Fruit fly (Drosophila melanogaster) whole organism, pupa: ENCODE results near the gene Cad86C.

Experiments
- CG10348 ChIP-seq: fragments of 200-800 bp; sonication (Bioruptor generic); IDR thresholded peaks from 2 replicates; pipeline ENCODE4 v1.3.6; 2022; ENCODE audit warnings: missing biosample characterization, missing genetic modification characterization
- CG12605 ChIP-seq: fragments of 200-800 bp; sonication (Bioruptor generic); IDR thresholded peaks from 2 replicates; pipeline ENCODE4 v1.3.6; 2022; ENCODE audit warnings: missing biosample characterization, missing genetic modification characterization
- CG13204 ChIP-seq: fragments of 200-800 bp; sonication (Bioruptor generic); optimal IDR thresholded peaks from 2 replicates; lab custom pipeline; 2018; ENCODE audit warnings: missing biosample characterization, mild to moderate bottlenecking, missing genetic modification characterization, moderate library complexity
- CG14655 ChIP-seq: fragments of 200-800 bp; sonication (Bioruptor generic); optimal IDR thresholded peaks from 3 replicates; lab custom pipeline; 2017; ENCODE audit warnings: mild to moderate bottlenecking, missing biosample characterization, missing genetic modification reagents, missing genetic modification characterization
- CG15710 ChIP-seq: fragments of 200-800 bp; sonication (Bioruptor generic); optimal IDR thresholded peaks from 2 replicates; lab custom pipeline; 2018; ENCODE audit warnings: missing biosample characterization, mild to moderate bottlenecking, missing genetic modification characterization, moderate library complexity
- CG32121 ChIP-seq: fragments of 200-800 bp; sonication (Bioruptor generic); IDR thresholded peaks from 2 replicates; pipeline ENCODE4 v1.3.6; 2022; ENCODE audit warnings: missing biosample characterization, missing genetic modification characterization
- CG34367 ChIP-seq: fragments of 200-800 bp; sonication (Bioruptor generic); optimal IDR thresholded peaks from 2 replicates; lab custom pipeline; 2018; ENCODE audit warnings: missing biosample characterization, mild to moderate bottlenecking, missing genetic modification characterization
- CG4496 ChIP-seq: fragments of 200-800 bp; sonication (Bioruptor generic); IDR thresholded peaks from 3 replicates; pipeline ENCODE4 v1.3.6; 2022; ENCODE audit warnings: missing biosample characterization, missing genetic modification characterization
- CG8159 ChIP-seq: fragments of 200-800 bp; sonication (Bioruptor generic); optimal IDR thresholded peaks from 3 replicates; lab custom pipeline; 2018; ENCODE audit warnings: missing biosample characterization, mild to moderate bottlenecking, missing genetic modification characterization, moderate library complexity
- D1 ChIP-seq: fragments of 200-800 bp; sonication (Bioruptor generic); optimal IDR thresholded peaks from 2 replicates; lab custom pipeline; 2018; ENCODE audit warnings: missing biosample characterization, mild to moderate bottlenecking, missing genetic modification characterization, moderate library complexity
- EcR ChIP-seq: fragments of 200-800 bp; sonication (Bioruptor generic); optimal IDR thresholded peaks from 3 replicates; lab custom pipeline; 2019; ENCODE audit warnings: missing biosample characterization, missing genetic modification characterization, mild to moderate bottlenecking, moderate library complexity, missing genetic modification reagents
- Pif1A ChIP-seq: fragments of 200-800 bp; sonication (Bioruptor generic); optimal IDR thresholded peaks from 3 replicates; lab custom pipeline; 2016; ENCODE audit warnings: missing biosample characterization, missing genetic modification characterization
- Pif1B ChIP-seq: fragments of 200-800 bp; sonication (Bioruptor generic); optimal IDR thresholded peaks from 3 replicates; lab custom pipeline; 2016; ENCODE audit warnings: missing biosample characterization, missing genetic modification characterization
- rn ChIP-seq: fragments of 200-800 bp; sonication (Bioruptor generic); IDR thresholded peaks from 2 replicates; pipeline ENCODE4 v1.3.6; 2022; ENCODE audit warnings: missing biosample characterization, missing genetic modification characterization

DNA sequence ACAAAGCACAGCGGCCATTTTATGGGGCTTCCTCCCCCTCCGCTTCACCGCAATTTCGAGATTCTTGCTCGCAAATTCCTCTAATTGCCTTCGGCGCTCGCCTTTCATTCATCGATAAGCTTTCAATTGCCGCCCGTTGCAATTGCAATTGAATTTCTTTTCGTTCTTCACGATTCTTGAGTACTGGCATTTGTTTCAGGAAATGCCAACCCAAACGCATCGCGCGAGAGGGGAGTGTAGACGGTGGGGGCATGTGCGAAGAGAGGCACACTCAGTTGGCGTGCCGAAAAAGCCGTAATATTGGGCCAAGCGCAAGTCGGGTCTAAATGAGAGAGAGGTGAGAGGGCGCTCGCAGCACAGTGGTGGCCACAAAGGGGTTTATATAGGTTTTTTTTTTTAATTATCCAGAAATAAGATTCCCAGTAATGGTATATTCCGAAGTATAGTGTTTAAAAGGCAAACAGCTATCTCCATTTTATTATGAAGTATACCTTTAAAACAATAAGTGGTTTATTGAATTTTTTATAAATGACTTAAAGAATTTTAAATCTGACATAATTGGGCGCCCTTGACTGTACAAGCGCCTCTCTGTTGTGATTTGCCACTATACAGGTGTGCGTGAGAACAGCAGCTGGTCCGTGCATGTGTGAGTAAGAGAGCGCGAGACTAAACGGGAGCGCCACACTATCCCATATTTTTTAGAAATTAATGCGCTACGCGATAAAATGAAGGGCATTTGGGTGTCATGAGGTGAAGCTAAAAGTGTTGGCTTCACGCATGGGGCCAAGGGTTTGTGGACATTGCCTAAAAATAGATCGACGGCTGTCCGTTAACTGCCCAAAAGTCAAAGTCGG lies 59.8 kb downstream of the Cad86C start:
- peak; percentile 80 for TF ChIP-seq CG34367 (tag; lab: Kevin White, UChicago)
- peak; percentile 38 for TF ChIP-seq rn (GFP tag; lab: Robert Waterston, UW)
- TF ChIP-seq CG4496 (GFP tag; lab: Robert Waterston, UW) = peak; percentile 93
- peak; percentile 69; the same call in 1 of the 2 replicates for TF ChIP-seq CG10348 (GFP tag; lab: Robert Waterston, UW)
- peak; percentile 24 for TF ChIP-seq EcR
- TF ChIP-seq CG8159 (tag; lab: Kevin White, UChicago) = peak; percentile 89
- TF ChIP-seq CG12605 (GFP tag; lab: Robert Waterston, UW) = peak; percentile 81
- peak; percentile 64 for TF ChIP-seq CG13204 (GFP tag; lab: Kevin White, UChicago)
- peak; percentile 86 for TF ChIP-seq Pif1B (GFP tag; lab: Kevin White, UChicago)
- TF ChIP-seq Pif1A (GFP tag; lab: Kevin White, UChicago) = peak; percentile 91
- peak; percentile 90 for TF ChIP-seq CG14655 (GFP tag; lab: Kevin White, UChicago)
- peak; percentile 89 for TF ChIP-seq CG15710
- TF ChIP-seq D1 (tag; lab: Kevin White, UChicago) = peak; percentile 66
- peak; percentile 93 for TF ChIP-seq CG32121
